Fruit fly (Drosophila melanogaster): ENCODE results near the gene Set8.

Set8 gene

dm6 chr3R:14353733-14354152 lies 37.9 kb downstream of the Set8 start (continued):
- TF ChIP-seq CG5180 (GFP tag; optimal IDR thresholded peaks at IDR 0.05) (peak; percentile 67), Fer1 (GFP tag; optimal IDR thresholded peaks at IDR 0.05) (peak; percentile 89), inv (GFP tag; IDR thresholded peaks at IDR 0.05; ENCODE audit: partially characterized antibody) (no peak), sisA (GFP tag; IDR thresholded peaks at IDR 0.05) (peak; percentile 51), ttk (GFP tag; IDR thresholded peaks at IDR 0.05) (peak; percentile 52), CG10321 (GFP tag; IDR thresholded peaks at IDR 0.05) (no peak), so (GFP tag; IDR thresholded peaks at IDR 0.05) (0 out of 3 replicates have a peak, but pooled peaks have one; percentile 58), Stat92E (GFP tag; optimal IDR thresholded peaks at IDR 0.05) (no peak), Dref (GFP tag; IDR thresholded peaks at IDR 0.05) (no peak), CG10543 (GFP tag; optimal IDR thresholded peaks at IDR 0.05) (peak; percentile 56), Oaz (GFP tag; IDR thresholded peaks at IDR 0.05) (no peak), tgo (GFP tag; IDR thresholded peaks at IDR 0.05) (peak; percentile 76), E2f1 (GFP tag; IDR thresholded peaks at IDR 0.05) (peak; percentile 60; the same call in 1 of the 2 replicates), sr (GFP tag; IDR thresholded peaks at IDR 0.05) (no peak), Sox100B (GFP tag; optimal IDR thresholded peaks at IDR 0.05) (peak; percentile 85), fd102C (GFP tag; optimal IDR thresholded peaks at IDR 0.05) (no peak), phol (tag; optimal IDR thresholded peaks at IDR 0.05) (peak; percentile 85), CG5953 (GFP tag; IDR thresholded peaks at IDR 0.05) (no peak; the same call in 1 of the 2 replicates), CG12071 (GFP tag; optimal IDR thresholded peaks at IDR 0.05) (peak; percentile 39), Eip74EF (GFP tag; optimal IDR thresholded peaks at IDR 0.05) (peak in 1 of 2 experiments; percentile 21), CG3847 (GFP tag; IDR thresholded peaks at IDR 0.05) (peak; percentile 38), CG18619 (GFP tag; optimal IDR thresholded peaks at IDR 0.05) (peak; percentile 67), CG13296 (GFP tag; optimal IDR thresholded peaks at IDR 0.05) (peak; percentile 81), HLH3B (GFP tag; IDR thresholded peaks at IDR 0.05) (peak; percentile 62), Spps (tag; optimal IDR thresholded peaks at IDR 0.05) (peak; percentile 48), Dfd (GFP tag; optimal IDR thresholded peaks at IDR 0.05) (no peak), Hmr (GFP tag; optimal IDR thresholded peaks at IDR 0.05) (peak; percentile 75), dm (GFP tag; optimal IDR thresholded peaks at IDR 0.05) (no peak), CG7928 (GFP tag; optimal IDR thresholded peaks at IDR 0.05) (no peak), az2 (GFP tag; optimal IDR thresholded peaks at IDR 0.05) (peak; percentile 58), Xrp1 (GFP tag; IDR thresholded peaks at IDR 0.05) (peak; percentile 71; the same call in 1 of the 2 replicates), CG8281 (tag; optimal IDR thresholded peaks at IDR 0.05) (peak; percentile 36), CG14710 (tag; optimal IDR thresholded peaks at IDR 0.05) (peak; percentile 72), nau (GFP tag; optimal IDR thresholded peaks at IDR 0.05) (peak; percentile 71), CG5245 (GFP tag; optimal IDR thresholded peaks at IDR 0.05) (peak; percentile 49), CG18599 (GFP tag; optimal IDR thresholded peaks at IDR 0.05) (peak; percentile 87), CG13894 (tag; optimal IDR thresholded peaks at IDR 0.05) (peak; percentile 36), HmgZ (tag; optimal IDR thresholded peaks at IDR 0.05) (peak; percentile 14), CG13424 (tag; optimal IDR thresholded peaks at IDR 0.05) (peak; percentile 71), kni (GFP tag; optimal IDR thresholded peaks at IDR 0.05) (no peak), fd96Cb (tag; optimal IDR thresholded peaks at IDR 0.05) (peak; percentile 78), dysf (GFP tag; IDR thresholded peaks at IDR 0.05) (peak; percentile 81; the same call in 2 of the 3 replicates), lbe (GFP tag; optimal IDR thresholded peaks at IDR 0.05) (peak; percentile 76), ranshi (GFP tag; IDR thresholded peaks at IDR 0.05) (peak; percentile 54), CG13123 (GFP tag; optimal IDR thresholded peaks at IDR 0.05) (peak; percentile 0), CG42726 (GFP tag; IDR thresholded peaks at IDR 0.05; ENCODE audit: partially characterized antibody) (no peak), CoRest (tag; optimal IDR thresholded peaks at IDR 0.05) (peak; percentile 77), cad (GFP tag; optimal IDR thresholded peaks at IDR 0.05) (no peak), Blimp-1 (GFP tag; optimal IDR thresholded peaks at IDR 0.05) (peak; percentile 81), repo (GFP tag; optimal IDR thresholded peaks at IDR 0.05) (no peak)

All from whole organism, embryonic.